Worm (Caenorhabditis elegans) whole organism, mixed stage, embryonic: ENCODE results near the gene mnp-1.
A peak's percentile ranks its signal among the peaks of the same experiment; 100 is the strongest.

Experiments used
- bed-3 ChIP-seq: fragments of 200-800 bp; sonication (Bioruptor generic); optimal IDR thresholded peaks from 3 replicates; lab custom pipeline; 2018; ENCODE audit warnings: mild to moderate bottlenecking, missing genetic modification characterization, moderate library complexity, missing compliant biosample characterization
- blmp-1 ChIP-seq: fragments of 150-350 bp; optimal IDR thresholded peaks from 2 replicates; lab custom pipeline; 2014; ENCODE audit warnings: missing biosample characterization, missing genetic modification characterization
- ceh-39 ChIP-seq: fragments of 150-350 bp; optimal IDR thresholded peaks from 2 replicates; lab custom pipeline; 2014; ENCODE audit warnings: missing biosample characterization, missing genetic modification characterization
- ceh-43 ChIP-seq: fragments of 200-800 bp; sonication (Bioruptor generic); optimal IDR thresholded peaks from 2 replicates; lab custom pipeline; 2018; ENCODE audit warnings: mild to moderate bottlenecking, missing genetic modification characterization, moderate library complexity, missing compliant biosample characterization
- ceh-83 ChIP-seq: fragments of 200-800 bp; sonication (Bioruptor generic); optimal IDR thresholded peaks from 2 replicates; lab custom pipeline; 2018; ENCODE audit warnings: mild to moderate bottlenecking, missing genetic modification characterization, missing compliant biosample characterization
- ces-1 ChIP-seq: fragments of 150-350 bp; optimal IDR thresholded peaks from 2 replicates; lab custom pipeline; 2014; ENCODE audit warnings: missing biosample characterization, missing genetic modification reagents, missing genetic modification characterization
- cnd-1 ChIP-seq: fragments of 200-800 bp; sonication (Bioruptor generic); optimal IDR thresholded peaks from 2 replicates; lab custom pipeline; 2018; ENCODE audit warnings: mild to moderate bottlenecking, missing genetic modification characterization, missing compliant biosample characterization
- drap-1 ChIP-seq: fragments of 200-800 bp; sonication (Bioruptor generic); optimal IDR thresholded peaks from 3 replicates; lab custom pipeline; 2018; ENCODE audit warnings: mild to moderate bottlenecking, missing genetic modification characterization, missing compliant biosample characterization
- elt-1 ChIP-seq: sonication (generic microtip); optimal IDR thresholded peaks from 2 replicates; lab custom pipeline; 2017; ENCODE audit warnings: missing genetic modification characterization, mild to moderate bottlenecking, missing compliant biosample characterization, antibody characterized with exemption, moderate library complexity, borderline replicate concordance; ENCODE audit not compliant: insufficient read depth
- elt-3 ChIP-seq: fragments of 150-350 bp; optimal IDR thresholded peaks from 2 replicates; lab custom pipeline; 2014; ENCODE audit warnings: missing biosample characterization, missing genetic modification characterization
- flh-1 ChIP-seq: fragments of 200-800 bp; sonication (Bioruptor generic); optimal IDR thresholded peaks from 2 replicates; lab custom pipeline; 2018; ENCODE audit warnings: mild to moderate bottlenecking, missing genetic modification characterization, moderate library complexity, missing compliant biosample characterization
- lin-13 ChIP-seq: fragments of 150-350 bp; optimal IDR thresholded peaks from 2 replicates; lab custom pipeline; 2014; ENCODE audit warnings: missing biosample characterization, missing genetic modification characterization
- lin-32 ChIP-seq: fragments of 200-800 bp; sonication (Bioruptor generic); optimal IDR thresholded peaks from 2 replicates; lab custom pipeline; 2018; ENCODE audit warnings: mild to moderate bottlenecking, missing genetic modification characterization, missing compliant biosample characterization
- lsy-2 ChIP-seq: fragments of 150-350 bp; optimal IDR thresholded peaks from 2 replicates; lab custom pipeline; 2014; ENCODE audit warnings: missing biosample characterization, missing genetic modification characterization
- mep-1 ChIP-seq: fragments of 150-350 bp; optimal IDR thresholded peaks from 2 replicates; lab custom pipeline; 2017; ENCODE audit warnings: missing biosample characterization, missing genetic modification reagents, missing genetic modification characterization, inconsistent platforms
- mls-2 ChIP-seq: sonication (generic microtip); optimal IDR thresholded peaks from 2 replicates; lab custom pipeline; 2016; ENCODE audit warnings: mild to moderate bottlenecking, missing genetic modification characterization, moderate library complexity, missing compliant biosample characterization
- nhr-12 ChIP-seq: fragments of 150-350 bp; optimal IDR thresholded peaks from 2 replicates; lab custom pipeline; 2014; ENCODE audit warnings: missing biosample characterization, missing genetic modification characterization
- nhr-2 ChIP-seq: fragments of 150-350 bp; optimal IDR thresholded peaks from 2 replicates; lab custom pipeline; 2014; ENCODE audit warnings: missing biosample characterization, missing genetic modification characterization
- nhr-237 ChIP-seq: fragments of 150-350 bp; optimal IDR thresholded peaks from 2 replicates; lab custom pipeline; 2014; ENCODE audit warnings: missing biosample characterization, missing genetic modification characterization
- nhr-28 ChIP-seq: fragments of 150-350 bp; optimal IDR thresholded peaks from 2 replicates; lab custom pipeline; 2014; ENCODE audit warnings: missing biosample characterization, missing genetic modification characterization
- nhr-76 ChIP-seq: sonication (generic microtip); optimal IDR thresholded peaks from 2 replicates; lab custom pipeline; 2017; ENCODE audit warnings: missing biosample characterization, missing genetic modification characterization
- pha-4 ChIP-seq: fragments of 150-350 bp; optimal IDR thresholded peaks from 2 replicates; lab custom pipeline; 2018; ENCODE audit warnings: missing biosample characterization, missing genetic modification reagents, missing genetic modification characterization
- sem-2 ChIP-seq: fragments of 200-800 bp; sonication (Bioruptor generic); optimal IDR thresholded peaks from 2 replicates; lab custom pipeline; 2018; ENCODE audit warnings: mild to moderate bottlenecking, missing genetic modification characterization, missing compliant biosample characterization
- snpc-4 ChIP-seq: fragments of 150-350 bp; optimal IDR thresholded peaks from 2 replicates; lab custom pipeline; 2014; ENCODE audit warnings: missing biosample characterization, missing genetic modification characterization
- sptf-1 ChIP-seq: sonication (generic microtip); optimal IDR thresholded peaks from 2 replicates; lab custom pipeline; 2017; ENCODE audit warnings: mild to moderate bottlenecking, missing genetic modification characterization, moderate library complexity, missing compliant biosample characterization
- tbx-8 ChIP-seq: fragments of 200-800 bp; sonication (Bioruptor generic); optimal IDR thresholded peaks from 2 replicates; lab custom pipeline; 2018; ENCODE audit warnings: mild to moderate bottlenecking, missing genetic modification characterization, moderate library complexity, missing compliant biosample characterization
- unc-120 ChIP-seq: sonication (generic microtip); optimal IDR thresholded peaks from 2 replicates; lab custom pipeline; 2017; ENCODE audit warnings: missing genetic modification characterization, missing compliant biosample characterization; ENCODE audit not compliant: poor library complexity, severe bottlenecking
- unc-39 ChIP-seq: fragments of 150-350 bp; optimal IDR thresholded peaks from 2 replicates; lab custom pipeline; 2014; ENCODE audit warnings: missing biosample characterization, missing genetic modification characterization
- unc-62 ChIP-seq: fragments of 150-350 bp; optimal IDR thresholded peaks from 2 replicates; lab custom pipeline; 2014; ENCODE audit warnings: missing biosample characterization, missing genetic modification reagents, missing genetic modification characterization
- zip-8 ChIP-seq: fragments of 150-350 bp; optimal IDR thresholded peaks from 2 replicates; lab custom pipeline; 2014; ENCODE audit warnings: missing biosample characterization, missing genetic modification characterization
- ztf-11 ChIP-seq: fragments of 150-350 bp; optimal IDR thresholded peaks from 2 replicates; lab custom pipeline; 2014; ENCODE audit warnings: missing biosample characterization, missing genetic modification characterization

mnp-1 gene

DNA sequence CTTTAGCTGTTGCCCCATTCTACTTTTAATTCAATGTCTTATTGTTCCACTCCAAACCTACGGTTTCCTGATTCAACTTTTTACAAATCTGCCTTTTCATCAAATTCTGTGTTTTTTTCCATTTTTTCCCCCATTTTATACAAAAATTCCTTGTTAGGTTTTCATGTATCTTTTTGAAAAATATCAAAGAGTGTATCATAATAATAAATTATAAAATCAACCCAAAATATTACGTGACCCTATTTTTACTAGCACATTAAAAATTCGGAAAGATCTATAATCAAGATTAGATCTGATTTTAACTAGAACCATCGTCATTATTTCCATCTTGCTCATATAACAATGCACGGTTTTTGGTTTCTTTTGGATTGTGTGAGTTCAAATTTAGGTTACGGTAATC lies 36.3 kb upstream of the mnp-1 start, which contains the start of gene H38K22.6:
TSS of gene H38K22.6 (plus strand) at position 301 of the 400 bp plus-strand sequence.
- TF ChIP-seq zip-8: no peak
- no peak for TF ChIP-seq sem-2 (GFP tag; lab: Kevin White, UChicago)
- TF ChIP-seq tbx-8 (GFP tag; lab: Kevin White, UChicago): no peak
- no peak for TF ChIP-seq elt-1 (tag; lab: Kevin White, UChicago)
- no peak for TF ChIP-seq unc-39
- no peak for TF ChIP-seq cnd-1 (tag; lab: Kevin White, UChicago)
- TF ChIP-seq unc-62 (GFP tag; lab: Kevin White, UChicago): no peak
- TF ChIP-seq mep-1: no peak
- TF ChIP-seq elt-3 (tag; lab: Kevin White, UChicago): no peak
- no peak for TF ChIP-seq nhr-76
- TF ChIP-seq lsy-2: no peak
- no peak for TF ChIP-seq lin-13 (tag; lab: Kevin White, UChicago)
- TF ChIP-seq nhr-2: no peak
- no peak for TF ChIP-seq blmp-1 (tag; lab: Kevin White, UChicago)
- no peak for TF ChIP-seq nhr-12 (tag; lab: Kevin White, UChicago)
- no peak for TF ChIP-seq nhr-237 (tag; lab: Kevin White, UChicago)

DNA sequence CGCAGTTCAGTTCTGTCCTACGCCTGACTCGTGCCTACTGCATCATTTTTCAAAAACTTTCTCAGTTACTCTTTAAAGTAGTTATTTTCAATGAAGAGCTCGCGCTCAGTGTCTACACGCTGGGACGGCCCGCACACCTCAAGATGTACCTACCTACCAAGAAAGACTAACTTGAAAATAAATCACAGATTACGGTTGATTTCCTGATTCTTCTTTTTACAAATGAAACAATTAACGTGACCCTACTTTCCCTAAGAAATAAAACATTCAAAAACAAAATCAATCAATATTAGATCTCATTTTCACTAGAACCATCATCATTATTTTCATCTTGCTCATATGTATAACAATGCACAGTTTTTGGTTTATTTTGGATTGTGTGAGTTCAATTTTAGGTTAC lies 35.0 kb upstream of the mnp-1 start, which contains the start of gene H38K22.7:
TSS of gene H38K22.7 (plus strand) at position 301 of the 400 bp plus-strand sequence.
- TF ChIP-seq ztf-11 (tag; lab: Kevin White, UChicago) (no peak), nhr-28 (no peak)

DNA sequence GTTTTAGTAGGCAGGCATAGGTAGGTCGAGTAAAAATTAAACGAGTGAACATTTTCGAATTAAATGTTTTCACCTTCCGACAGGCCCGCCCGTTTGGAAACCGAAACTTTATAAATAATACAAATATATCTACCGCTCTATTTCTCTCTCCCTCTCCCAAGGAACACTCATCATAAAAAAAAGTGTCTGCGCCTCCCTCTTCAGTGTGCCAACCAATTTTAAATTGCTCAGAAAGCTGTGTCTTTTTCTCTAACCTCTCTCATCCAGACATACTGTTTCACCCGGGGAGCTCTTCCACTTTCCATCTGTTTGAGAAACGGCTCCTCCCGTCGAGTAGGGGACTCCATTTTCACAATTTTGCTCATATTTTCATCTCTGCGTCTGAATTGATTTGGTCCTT lies 33.3 kb upstream of the mnp-1 start:
- TF ChIP-seq unc-120 (tag; lab: Kevin White, UChicago): peak; percentile 55
- no peak for TF ChIP-seq drap-1 (GFP tag; lab: Kevin White, UChicago)
- TF ChIP-seq sptf-1: no peak
- no peak for TF ChIP-seq nhr-28
- TF ChIP-seq bed-3 (GFP tag; lab: Kevin White, UChicago): no peak
- no peak for TF ChIP-seq mep-1
- TF ChIP-seq flh-1 (GFP tag; lab: Kevin White, UChicago): no peak
- TF ChIP-seq unc-39: no peak
- TF ChIP-seq snpc-4 (tag; lab: Kevin White, UChicago): no peak
- no peak for TF ChIP-seq unc-62 (GFP tag; lab: Kevin White, UChicago)
- TF ChIP-seq ces-1: peak; percentile 73
- no peak for TF ChIP-seq tbx-8 (GFP tag; lab: Kevin White, UChicago)
- TF ChIP-seq ceh-43: no peak
- no peak for TF ChIP-seq nhr-12 (tag; lab: Kevin White, UChicago)
- TF ChIP-seq nhr-237 (tag; lab: Kevin White, UChicago): peak; percentile 30
- no peak for TF ChIP-seq zip-8
- TF ChIP-seq elt-1 (tag; lab: Kevin White, UChicago): no peak
- no peak for TF ChIP-seq nhr-76
- no peak for TF ChIP-seq lsy-2
- TF ChIP-seq ceh-83: no peak

DNA sequence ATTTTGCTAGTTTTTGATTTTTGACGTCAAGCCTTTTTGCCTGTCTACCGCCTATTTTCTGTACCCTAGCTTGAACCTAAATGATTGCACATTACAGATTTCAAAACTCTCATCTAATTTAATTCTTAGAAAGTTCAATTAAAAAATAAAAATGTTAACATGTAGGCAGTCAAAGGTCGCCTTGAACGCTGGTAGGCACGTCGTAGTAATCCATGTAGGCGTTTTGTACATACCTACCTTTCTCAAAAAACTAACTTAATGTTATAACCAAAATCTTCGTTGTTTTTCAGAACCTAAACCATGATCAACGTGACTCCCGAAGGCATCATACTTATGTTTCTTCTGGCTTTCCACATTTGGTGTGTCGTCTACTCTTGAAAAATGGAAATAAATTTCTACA lies 32.5 kb upstream of the mnp-1 start, which contains the start of gene H38K22.9:
TSS of gene H38K22.9 (plus strand) at position 301 of the 400 bp plus-strand sequence.
- TF ChIP-seq unc-120 (tag; lab: Kevin White, UChicago): no peak
- TF ChIP-seq ceh-43: no peak
- no peak for TF ChIP-seq nhr-2
- TF ChIP-seq nhr-76: no peak
- TF ChIP-seq pha-4: no peak
- no peak for TF ChIP-seq sem-2 (GFP tag; lab: Kevin White, UChicago)
- TF ChIP-seq drap-1 (GFP tag; lab: Kevin White, UChicago): no peak
- TF ChIP-seq lin-32 (GFP tag; lab: Kevin White, UChicago): no peak
- TF ChIP-seq lin-13 (tag; lab: Kevin White, UChicago): no peak
- TF ChIP-seq cnd-1 (tag; lab: Kevin White, UChicago): no peak
- TF ChIP-seq bed-3 (GFP tag; lab: Kevin White, UChicago): no peak
- no peak for TF ChIP-seq sptf-1
- no peak for TF ChIP-seq mls-2 (tag; lab: Kevin White, UChicago)
- no peak for TF ChIP-seq nhr-12 (tag; lab: Kevin White, UChicago)

DNA sequence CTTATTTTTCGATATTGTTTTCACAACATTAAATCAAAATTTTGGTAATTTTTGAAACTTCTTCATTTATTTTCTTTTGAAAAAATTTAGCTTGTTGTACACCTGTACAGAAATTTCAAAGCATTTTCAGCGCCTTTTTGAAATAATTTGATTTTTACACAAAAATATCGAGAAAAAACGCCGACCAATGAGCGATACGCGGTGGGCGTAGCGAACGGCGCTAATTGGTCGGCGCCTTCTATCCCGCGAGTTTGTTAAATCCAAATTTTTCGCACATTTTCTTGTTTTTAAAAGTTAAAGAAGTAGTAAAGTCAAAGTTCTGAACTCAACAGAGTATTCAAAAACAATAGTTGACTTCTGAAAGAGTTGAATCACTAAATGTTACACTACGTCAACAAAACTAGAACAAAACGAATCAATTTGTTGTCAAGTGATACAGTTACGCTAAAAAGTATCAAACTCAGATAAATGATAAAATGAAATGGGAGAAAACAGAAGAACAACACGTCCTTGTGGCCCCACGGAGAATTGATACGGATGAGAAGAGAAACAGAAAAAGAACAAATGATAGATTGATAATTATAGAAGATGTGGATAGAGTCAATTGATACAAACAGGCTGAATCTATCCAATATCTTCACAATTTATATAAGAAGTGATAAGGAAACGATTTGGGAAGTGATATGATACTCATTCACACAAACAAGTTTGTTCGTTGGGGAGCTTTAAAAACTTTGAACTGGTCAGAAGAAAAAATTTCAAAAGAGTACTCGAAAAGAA lies 28.0 kb upstream of the mnp-1 start:
- TF ChIP-seq ceh-39 (tag; lab: Kevin White, UChicago) (no peak), elt-3 (tag; lab: Kevin White, UChicago) (peak; percentile 19)
